Fruit fly (Drosophila melanogaster) Kc167 (cell line): Measurements from ENCODE around the gene Mst84Db.

Experiments
- Myc ChIP-seq: fragments of >200 bp; optimal IDR thresholded peaks from 2 replicates; lab custom pipeline; 2017; ENCODE audit warnings: missing external identifiers
- Sin3A ChIP-seq: fragments of >200 bp; optimal IDR thresholded peaks from 2 replicates; lab custom pipeline; 2018; ENCODE audit warnings: missing external identifiers
- h ChIP-seq: fragments of >200 bp; optimal IDR thresholded peaks from 3 replicates; lab custom pipeline; 2018; ENCODE audit warnings: missing external identifiers
- insv ChIP-seq: fragments of >200 bp; optimal IDR thresholded peaks from 3 replicates; lab custom pipeline; 2018; ENCODE audit warnings: missing external identifiers
- psq ChIP-seq: fragments of >200 bp; optimal IDR thresholded peaks from 2 replicates; lab custom pipeline; 2017; ENCODE audit warnings: missing external identifiers
- ttk ChIP-seq: sonication (Bioruptor generic); optimal IDR thresholded peaks from 2 replicates; lab custom pipeline; 2017; ENCODE audit warnings: missing external identifiers

The Mst84Db gene

DNA sequence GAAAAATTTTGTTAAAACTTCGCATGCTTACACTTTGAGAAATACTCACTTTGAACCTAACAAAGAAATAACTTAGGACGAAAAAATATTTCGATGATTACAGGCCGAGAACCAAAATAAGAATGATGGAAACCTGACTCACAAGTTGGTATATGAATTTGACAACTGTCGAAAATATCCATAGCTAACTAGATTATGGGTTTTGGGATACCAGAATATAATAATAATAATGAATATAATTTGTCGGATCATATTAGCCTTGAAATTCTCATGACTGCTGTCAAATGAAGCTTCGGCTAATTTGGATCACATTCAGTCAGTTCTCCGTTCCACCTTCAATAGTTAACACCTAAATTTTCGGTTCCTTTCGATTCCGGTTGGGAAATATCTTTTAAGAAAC lies at the start of gene Mst84Db, which contains the start of gene Mst84Da:
TSS of gene Mst84Db (minus strand) at position 101 of the 400 bp plus-strand sequence.
TSS of gene Mst84Da (plus strand) at position 324 of the 400 bp plus-strand sequence.
- TF ChIP-seq psq (lab: Kevin White, UChicago) (no peak), h (lab: Kevin White, UChicago) (no peak), insv (lab: Kevin White, UChicago) (no peak), Sin3A (lab: Kevin White, UChicago) (no peak), Myc (no peak), ttk (lab: Kevin White, UChicago) (no peak)

DNA sequence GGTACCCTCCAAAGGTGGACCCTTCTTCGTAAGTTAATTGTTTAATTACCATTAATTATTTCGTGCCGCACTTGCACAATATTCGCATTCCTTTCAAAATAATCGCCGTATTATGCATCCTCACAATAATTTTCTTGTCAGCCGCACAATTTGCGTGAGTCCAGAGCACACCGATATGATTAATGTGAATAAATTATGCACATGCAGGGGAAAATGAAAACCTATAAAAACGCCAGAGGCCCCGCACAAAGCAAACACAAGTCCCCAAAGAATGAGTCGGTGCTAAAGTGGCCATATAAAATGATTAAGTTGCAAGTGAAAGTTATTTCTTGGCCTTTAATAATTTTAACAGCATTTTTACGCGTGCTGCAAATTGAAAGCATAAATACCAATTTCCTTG lies 41.1 kb upstream of the Mst84Db start, which contains the start of gene Ir84a:
TSS of gene Ir84a (plus strand) at position 301 of the 400 bp plus-strand sequence.
- TF ChIP-seq psq (lab: Kevin White, UChicago) = no peak

DNA sequence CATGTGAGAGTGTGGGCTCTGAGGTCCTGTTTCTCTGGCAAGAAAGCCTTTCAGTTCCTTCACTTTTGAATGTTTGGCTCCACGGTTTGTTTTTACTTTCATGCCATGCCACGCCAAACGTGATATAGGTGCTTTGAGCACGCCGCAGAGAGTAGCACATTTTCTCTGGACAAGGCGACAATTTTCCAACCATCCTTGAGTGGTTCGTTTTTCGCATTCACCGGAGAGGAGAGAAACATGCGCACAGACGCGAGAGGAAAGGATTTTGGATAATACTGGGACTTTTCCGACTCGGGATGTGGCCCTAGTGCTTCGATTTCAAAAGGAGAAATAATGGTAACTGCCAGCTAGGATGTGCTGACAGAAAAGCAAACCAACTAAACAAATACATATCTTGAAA lies 28.6 kb upstream of the Mst84Db start:
- no peak for TF ChIP-seq Sin3A (lab: Kevin White, UChicago)
- no peak for TF ChIP-seq Myc
- TF ChIP-seq ttk (lab: Kevin White, UChicago) = no peak
- no peak for TF ChIP-seq h (lab: Kevin White, UChicago)
- TF ChIP-seq insv (lab: Kevin White, UChicago) = no peak
- no peak for TF ChIP-seq psq (lab: Kevin White, UChicago)

DNA sequence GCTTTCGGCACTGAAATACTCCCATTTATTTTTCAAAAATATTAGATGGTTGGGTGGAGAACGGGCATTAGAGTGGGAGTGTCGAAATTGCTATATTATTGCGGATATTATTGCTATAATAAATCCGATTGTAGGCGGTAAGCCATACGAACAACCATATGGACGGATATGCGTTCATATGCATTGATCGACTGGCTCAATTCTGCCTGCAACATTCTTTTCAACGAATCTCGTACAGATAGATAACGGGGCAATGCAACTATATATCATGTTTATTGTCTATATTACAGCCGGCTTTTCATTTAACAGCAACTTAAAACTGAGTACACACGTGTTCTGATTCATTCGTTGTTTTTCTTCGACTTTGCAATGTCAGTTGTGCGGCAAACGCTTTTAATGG lies 25.7 kb upstream of the Mst84Db start, which contains the start of gene CG42650:
TSS of gene CG42650 (plus strand) at position 301 of the 400 bp plus-strand sequence.
- TF ChIP-seq h (lab: Kevin White, UChicago) = no peak
- no peak for TF ChIP-seq ttk (lab: Kevin White, UChicago)
- TF ChIP-seq insv (lab: Kevin White, UChicago) = no peak
- TF ChIP-seq Myc = no peak
- TF ChIP-seq psq (lab: Kevin White, UChicago) = no peak
- no peak for TF ChIP-seq Sin3A (lab: Kevin White, UChicago)

DNA sequence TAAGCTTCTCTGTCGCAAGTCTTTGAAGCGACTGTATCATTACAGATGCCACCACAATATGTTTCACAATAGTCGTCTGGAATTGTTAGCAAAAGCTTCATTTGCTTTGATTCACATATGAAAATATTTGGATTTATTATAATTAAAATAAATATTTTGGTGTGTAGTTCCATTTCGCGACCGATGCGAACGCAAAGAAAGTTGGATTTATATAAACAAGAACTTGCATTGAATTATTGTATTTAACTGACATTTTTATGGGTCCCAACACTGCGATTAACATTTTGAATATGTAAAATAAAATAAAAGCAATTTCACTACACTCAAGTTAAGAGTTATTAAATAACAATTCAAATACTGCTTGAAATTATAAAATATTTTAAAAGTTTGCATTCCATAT lies 3.8 kb upstream of the Mst84Db start, which contains the start of gene MstProx:
TSS of gene MstProx (minus strand) at position 101 of the 400 bp plus-strand sequence.
- TF ChIP-seq psq (lab: Kevin White, UChicago) (no peak), Myc (no peak), h (lab: Kevin White, UChicago) (no peak), ttk (lab: Kevin White, UChicago) (no peak), Sin3A (lab: Kevin White, UChicago) (no peak), insv (lab: Kevin White, UChicago) (no peak)

DNA sequence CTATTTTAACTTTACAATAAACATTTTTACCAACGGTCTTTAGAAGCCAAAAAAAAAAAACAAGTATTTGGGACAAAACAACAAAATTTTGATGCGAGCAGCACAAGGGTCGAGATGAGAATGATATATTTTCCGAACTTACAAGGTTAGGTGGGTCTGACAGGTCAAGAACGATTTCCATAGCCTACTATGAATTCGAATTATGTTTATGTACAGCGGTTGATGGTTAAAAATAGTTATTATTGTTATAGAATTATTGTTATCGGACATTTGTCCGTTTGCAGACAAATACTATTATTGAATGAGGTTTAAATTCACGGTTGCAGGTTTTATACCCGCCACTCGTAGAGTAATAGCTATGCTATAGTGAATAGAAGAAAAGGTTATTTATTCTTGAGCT lies 854 bp downstream of the Mst84Db start, which contains the start of gene Mst84Dc:
TSS of gene Mst84Dc (minus strand) at position 101 of the 400 bp plus-strand sequence.
- TF ChIP-seq Sin3A (lab: Kevin White, UChicago) (no peak), h (lab: Kevin White, UChicago) (no peak), insv (lab: Kevin White, UChicago) (no peak), psq (lab: Kevin White, UChicago) (no peak), ttk (lab: Kevin White, UChicago) (no peak), Myc (no peak)

DNA sequence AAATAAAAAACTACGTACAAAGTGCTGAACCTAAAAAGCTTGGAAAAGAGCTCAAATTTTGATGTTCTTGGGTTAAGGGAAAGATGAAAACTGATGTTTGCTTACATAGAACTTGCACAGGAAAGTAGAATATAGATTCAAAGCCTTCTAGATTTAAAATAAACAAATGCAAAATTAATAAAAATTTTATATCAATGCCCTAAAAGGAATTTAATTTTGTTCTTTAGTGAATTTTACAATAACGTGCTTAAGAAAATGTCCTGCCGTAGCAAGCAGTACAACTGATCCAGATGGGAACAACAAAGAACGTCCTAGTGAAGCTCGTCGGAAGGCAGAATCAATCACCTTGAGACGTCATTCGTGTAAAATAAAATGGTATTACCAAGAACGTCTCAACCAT lies 1.8 kb downstream of the Mst84Db start, which contains the start of gene Mst84Dd:
TSS of gene Mst84Dd (minus strand) at position 101 of the 400 bp plus-strand sequence.
- TF ChIP-seq h (lab: Kevin White, UChicago) (no peak), Myc (no peak), Sin3A (lab: Kevin White, UChicago) (no peak), insv (lab: Kevin White, UChicago) (no peak), psq (lab: Kevin White, UChicago) (no peak)

DNA sequence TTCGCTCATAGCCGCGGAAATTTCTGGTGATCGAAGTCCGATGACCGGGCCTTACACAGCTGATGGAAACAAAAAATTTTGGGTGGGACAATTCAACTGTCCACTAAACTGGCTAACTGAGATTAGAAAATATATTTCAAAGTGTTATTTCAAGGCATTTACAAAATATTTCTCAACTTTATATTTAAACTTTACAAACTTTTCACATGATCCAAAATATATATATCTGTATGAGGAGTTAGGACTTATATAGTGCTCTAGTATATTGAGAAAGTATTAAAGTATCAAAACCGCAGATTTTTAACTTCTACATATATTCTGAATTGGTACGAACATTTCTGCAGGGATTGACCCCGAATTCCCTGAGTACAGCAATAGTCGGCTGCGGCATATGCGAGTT lies 3.4 kb downstream of the Mst84Db start, which contains the start of gene CG17944:
TSS of gene CG17944 (minus strand) at position 101 of the 400 bp plus-strand sequence.
- no peak for TF ChIP-seq Sin3A (lab: Kevin White, UChicago)
- no peak for TF ChIP-seq psq (lab: Kevin White, UChicago)
- no peak for TF ChIP-seq Myc
- no peak for TF ChIP-seq ttk (lab: Kevin White, UChicago)
- no peak for TF ChIP-seq insv (lab: Kevin White, UChicago)
- no peak for TF ChIP-seq h (lab: Kevin White, UChicago)

DNA sequence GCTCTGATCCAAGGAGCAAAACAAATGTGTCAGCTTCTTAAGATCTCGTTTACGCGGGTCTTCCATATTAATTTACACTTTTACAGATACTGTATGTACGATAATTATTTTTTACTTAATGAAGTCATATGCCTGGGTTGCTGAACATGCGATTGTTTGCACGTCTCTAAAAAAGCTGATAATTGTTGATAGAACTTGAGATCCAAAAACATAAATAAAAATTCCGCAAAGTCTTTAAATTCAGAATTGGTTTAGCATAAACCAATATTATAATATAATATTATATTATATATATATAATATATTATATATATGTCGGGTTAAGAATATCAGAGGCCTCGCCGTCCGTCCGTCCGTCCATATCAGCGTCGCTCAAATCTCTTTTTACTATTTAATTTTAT lies 16.0 kb downstream of the Mst84Db start, which contains the start of gene CG43290:
TSS of gene CG43290 (minus strand) at position 101 of the 400 bp plus-strand sequence.
- TF ChIP-seq Myc (no peak), insv (lab: Kevin White, UChicago) (no peak), ttk (lab: Kevin White, UChicago) (no peak), psq (lab: Kevin White, UChicago) (no peak), h (lab: Kevin White, UChicago) (no peak), Sin3A (lab: Kevin White, UChicago) (no peak)

DNA sequence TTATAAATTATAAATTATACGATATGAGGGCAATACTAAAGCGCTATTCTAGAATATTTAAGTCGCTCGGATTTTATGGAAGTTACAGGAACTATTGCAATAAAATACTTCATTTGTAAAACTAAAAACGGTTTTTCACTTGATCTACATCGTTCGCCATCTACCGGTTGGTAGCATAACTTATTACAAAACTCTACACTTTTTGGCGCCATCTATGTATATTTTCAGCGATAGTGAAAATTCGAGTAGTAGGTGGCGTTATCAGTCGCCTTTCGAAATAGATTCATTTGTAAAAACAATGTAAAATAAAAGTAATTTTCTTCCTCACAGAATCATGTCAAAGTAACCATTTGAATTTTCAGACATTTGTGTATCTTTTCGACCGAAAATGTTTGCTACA lies 19.0 kb downstream of the Mst84Db start, which contains the start of gene nxf4:
TSS of gene nxf4 (plus strand) at position 286 of the 400 bp plus-strand sequence.
- TF ChIP-seq ttk (lab: Kevin White, UChicago) (no peak), Sin3A (lab: Kevin White, UChicago) (no peak), insv (lab: Kevin White, UChicago) (no peak), h (lab: Kevin White, UChicago) (peak; percentile 70), Myc (no peak), psq (lab: Kevin White, UChicago) (no peak)

DNA sequence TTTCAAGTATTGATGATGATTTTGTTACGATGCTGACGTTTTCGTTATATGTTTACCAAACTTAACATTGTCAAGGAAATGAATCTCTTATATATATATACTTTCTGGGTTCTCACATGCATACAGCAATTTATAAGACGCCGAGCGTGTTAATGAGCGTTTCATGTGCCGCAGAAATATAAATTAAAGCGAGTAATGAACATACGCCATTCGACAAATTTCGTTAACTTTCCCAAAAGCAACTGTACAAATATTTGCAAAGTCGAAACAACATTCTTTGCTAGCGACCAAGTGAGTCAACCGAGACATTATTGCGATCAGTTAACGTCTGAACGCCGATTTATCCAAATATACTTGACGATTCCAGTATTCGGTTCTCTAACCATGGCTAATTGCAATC lies 20.7 kb downstream of the Mst84Db start, which contains the start of gene CG31496:
TSS of gene CG31496 (plus strand) at position 301 of the 400 bp plus-strand sequence.
- TF ChIP-seq ttk (lab: Kevin White, UChicago) (no peak), h (lab: Kevin White, UChicago) (no peak), insv (lab: Kevin White, UChicago) (no peak), Myc (no peak), psq (lab: Kevin White, UChicago) (no peak)

DNA sequence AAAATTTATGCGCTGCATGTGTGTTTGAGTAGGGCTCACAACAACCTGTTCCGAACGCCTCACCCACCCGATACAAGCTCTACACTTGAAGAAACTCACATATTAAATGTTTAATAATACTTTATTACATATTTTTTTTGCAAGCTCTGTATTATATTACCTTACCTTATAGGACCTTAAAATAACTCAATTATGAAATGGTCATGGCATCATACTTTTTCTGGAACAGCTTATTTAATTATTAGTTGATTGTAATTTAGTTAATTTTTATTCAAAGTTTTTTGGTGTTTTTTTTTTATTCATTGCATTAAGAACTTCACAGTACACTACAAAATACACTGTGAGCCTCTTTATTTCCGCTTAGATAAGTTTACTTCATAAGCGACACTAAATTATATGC lies 29.0 kb downstream of the Mst84Db start:
- TF ChIP-seq Sin3A (lab: Kevin White, UChicago) (no peak), ttk (lab: Kevin White, UChicago) (no peak), insv (lab: Kevin White, UChicago) (no peak), psq (lab: Kevin White, UChicago) (no peak), Myc (no peak), h (lab: Kevin White, UChicago) (no peak)
